Worm (Caenorhabditis elegans) whole organism, late embryonic: ENCODE measurements around the gene T25B2.1.

ENCODE experiments used
- ama-1 ChIP-seq: fragments of 150-350 bp; optimal IDR thresholded peaks from 2 replicates; lab custom pipeline; 2014
- ceh-19 ChIP-seq: fragments of 200-800 bp; sonication (Bioruptor generic); optimal IDR thresholded peaks from 2 replicates; lab custom pipeline; 2018; ENCODE audit warnings: mild to moderate bottlenecking, missing genetic modification characterization, missing compliant biosample characterization
- ceh-6 ChIP-seq: fragments of 200-800 bp; sonication (Bioruptor generic); optimal IDR thresholded peaks from 2 replicates; lab custom pipeline; 2018; ENCODE audit warnings: mild to moderate bottlenecking, missing genetic modification characterization, missing compliant biosample characterization
- gmeb-2 ChIP-seq: sonication (generic microtip); optimal IDR thresholded peaks from 2 replicates; lab custom pipeline; 2016; ENCODE audit warnings: missing genetic modification characterization, inconsistent platforms, missing compliant biosample characterization
- hlh-30 ChIP-seq: sonication (generic microtip); optimal IDR thresholded peaks from 2 replicates; lab custom pipeline; 2017; ENCODE audit warnings: antibody characterized with exemption, missing genetic modification characterization, missing compliant biosample characterization; ENCODE audit not compliant: insufficient read depth
- nhr-11 ChIP-seq: fragments of 150-350 bp; optimal IDR thresholded peaks from 2 replicates; lab custom pipeline; 2014; ENCODE audit warnings: missing biosample characterization, missing genetic modification characterization
- tbx-2 ChIP-seq: sonication (generic microtip); optimal IDR thresholded peaks from 2 replicates; lab custom pipeline; 2016; ENCODE audit warnings: missing genetic modification characterization, missing compliant biosample characterization

DNA sequence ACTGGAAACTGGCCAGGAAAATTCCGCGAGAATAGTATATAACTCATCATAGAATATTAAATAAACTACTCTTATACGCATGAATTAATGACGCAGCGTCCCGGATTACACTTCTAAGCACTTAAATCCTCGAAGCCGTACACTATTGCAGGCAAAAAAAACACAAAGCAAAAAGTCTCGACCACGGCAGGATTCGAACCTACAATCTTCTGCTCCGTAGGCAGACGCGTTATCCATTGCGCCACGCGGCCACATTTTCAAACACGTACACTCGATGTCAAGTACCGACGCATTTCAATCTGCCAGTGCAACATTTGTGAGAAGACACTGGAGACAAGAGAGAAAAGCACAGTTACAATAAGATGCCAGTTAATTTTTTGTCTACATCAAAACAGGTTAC, 46.1 kb downstream of the T25B2.1 start:
- peak; percentile 69 for TF ChIP-seq ceh-6
- no peak for TF ChIP-seq nhr-11
- TF ChIP-seq tbx-2 (tag; lab: Kevin White, UChicago): peak; percentile 36
- peak; percentile 40 for TF ChIP-seq gmeb-2 (tag; lab: Kevin White, UChicago)
- TF ChIP-seq ceh-19 (GFP tag; lab: Kevin White, UChicago): no peak
- no peak for TF ChIP-seq ama-1 (lab: Kevin White, UChicago)
- no peak for TF ChIP-seq hlh-30
